Fruit fly (Drosophila melanogaster) whole organism, embryonic: ENCODE results near the gene CG15200.

ENCODE experiments used
- CG15073 ChIP-seq: fragments of 200-800 bp; sonication (Bioruptor generic); optimal IDR thresholded peaks from 2 replicates; lab custom pipeline; 2016; ENCODE audit warnings: missing biosample characterization, missing genetic modification characterization
- CG4617 ChIP-seq: fragments of 200-800 bp; sonication (Bioruptor generic); optimal IDR thresholded peaks from 3 replicates; lab custom pipeline; 2016; ENCODE audit warnings: missing biosample characterization, missing genetic modification characterization, borderline replicate concordance
- CG4707 ChIP-seq: fragments of 200-800 bp; sonication (Bioruptor generic); optimal IDR thresholded peaks from 2 replicates; lab custom pipeline; 2018; ENCODE audit warnings: missing biosample characterization, mild to moderate bottlenecking, missing genetic modification characterization, moderate library complexity
- Hr39 ChIP-seq: fragments of >200 bp; optimal IDR thresholded peaks from 2 replicates; lab custom pipeline; 2017
- ac ChIP-seq: fragments of 200-800 bp; sonication (Bioruptor generic); optimal IDR thresholded peaks from 3 replicates; lab custom pipeline; 2017; ENCODE audit warnings: missing biosample characterization, mild to moderate bottlenecking, missing genetic modification characterization
- org-1 ChIP-seq: fragments of 200-800 bp; sonication (Bioruptor generic); optimal IDR thresholded peaks from 2 replicates; lab custom pipeline; 2017; ENCODE audit warnings: missing biosample characterization, missing genetic modification characterization
- sd ChIP-seq: fragments of 200-800 bp; sonication (Bioruptor generic); optimal IDR thresholded peaks from 3 replicates; lab custom pipeline; 2018; ENCODE audit warnings: missing biosample characterization, mild to moderate bottlenecking, missing genetic modification characterization, moderate library complexity
- zfh2 ChIP-seq: fragments of 200-800 bp; sonication (Bioruptor generic); optimal IDR thresholded peaks from 2 replicates; lab custom pipeline; 2016; ENCODE audit warnings: missing biosample characterization, missing genetic modification characterization

Gene CG15200

dm6 chrX:11201948-11202347, 19.2 kb downstream of the CG15200 start, which contains the start of gene CG11106:
Gene CG11106 (plus strand): TSS chrX:11202248.
- TF ChIP-seq CG4617: no peak
- TF ChIP-seq zfh2 (GFP tag; lab: Kevin White, UChicago): no peak
- TF ChIP-seq CG4707 (GFP tag; lab: Kevin White, UChicago): no peak
- no peak for TF ChIP-seq sd (tag; lab: Kevin White, UChicago)
- no peak for TF ChIP-seq ac (GFP tag; lab: Kevin White, UChicago)
- TF ChIP-seq org-1 (GFP tag; lab: Kevin White, UChicago): no peak

DNA sequence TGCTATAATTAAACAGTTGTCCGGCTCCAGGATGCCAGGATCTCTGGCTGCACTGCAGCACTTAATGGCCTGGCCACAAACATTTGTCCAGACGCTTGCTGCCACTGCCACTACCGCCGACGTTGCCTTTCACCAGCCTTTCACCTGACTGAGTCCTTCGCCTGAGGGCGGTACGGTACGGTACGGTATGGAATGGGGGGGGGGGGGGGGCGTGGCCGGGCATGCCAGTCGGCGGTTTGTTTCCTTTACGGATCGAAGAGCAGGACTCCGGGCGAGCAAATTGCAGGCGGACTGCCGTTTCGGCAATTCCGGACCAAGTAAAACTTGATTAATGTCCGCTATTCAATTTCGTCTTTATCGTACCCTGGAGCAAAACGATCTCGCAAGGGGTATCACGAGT, 20.4 kb downstream of the CG15200 start:
- TF ChIP-seq CG15073 (no peak), Hr39 (lab: Kevin White, UChicago) (peak; percentile 64)
